Fruit fly (Drosophila melanogaster) whole organism, embryonic: Measurements from ENCODE around the gene CG13893.
A peak's percentile ranks its signal among the peaks of the same experiment; 100 is the strongest.

Source experiments
- Abd-B ChIP-seq: fragments of 200-800 bp; sonication (Bioruptor generic); optimal IDR thresholded peaks from 2 replicates; lab custom pipeline; 2018; ENCODE audit warnings: missing biosample characterization, mild to moderate bottlenecking, missing genetic modification characterization, moderate library complexity
- Adf1 ChIP-seq: fragments of 200-800 bp; sonication (Bioruptor generic); IDR thresholded peaks from 2 replicates; pipeline ENCODE4 v1.3.6; 2022; ENCODE audit warnings: missing biosample characterization, missing genetic modification characterization
- CG1024 ChIP-seq: fragments of 200-800 bp; sonication (Bioruptor generic); IDR thresholded peaks from 2 replicates; pipeline ENCODE4 v1.3.6; 2022; ENCODE audit warnings: missing biosample characterization, missing genetic modification characterization
- CG11696 ChIP-seq: fragments of 200-800 bp; sonication (Bioruptor generic); IDR thresholded peaks from 2 replicates; pipeline ENCODE4 v1.3.6; 2022; ENCODE audit warnings: missing biosample characterization, missing genetic modification characterization
- CG12299 ChIP-seq: fragments of 200-800 bp; sonication (Bioruptor generic); optimal IDR thresholded peaks from 2 replicates; lab custom pipeline; 2018; ENCODE audit warnings: missing biosample characterization, mild to moderate bottlenecking, missing genetic modification characterization
- CG1529 ChIP-seq: fragments of 200-800 bp; sonication (Bioruptor generic); optimal IDR thresholded peaks from 3 replicates; lab custom pipeline; 2018; ENCODE audit warnings: missing biosample characterization, missing genetic modification characterization
- CG17361 ChIP-seq: fragments of 200-800 bp; sonication (Bioruptor generic); IDR thresholded peaks from 3 replicates; pipeline ENCODE4 v1.3.6; 2022; ENCODE audit warnings: missing biosample characterization, missing genetic modification characterization
- CG17802 ChIP-seq: fragments of 200-800 bp; sonication (Bioruptor generic); optimal IDR thresholded peaks from 2 replicates; lab custom pipeline; 2018; ENCODE audit warnings: missing biosample characterization, mild to moderate bottlenecking, missing genetic modification characterization, moderate library complexity
- CG18011 ChIP-seq: fragments of 200-800 bp; sonication (Bioruptor generic); optimal IDR thresholded peaks from 2 replicates; lab custom pipeline; 2017; ENCODE audit warnings: missing biosample characterization, missing genetic modification characterization, mild to moderate bottlenecking, moderate library complexity, missing genotype
- CG32772 ChIP-seq: fragments of 200-800 bp; sonication (Bioruptor generic); IDR thresholded peaks from 2 replicates; pipeline ENCODE4 v1.3.6; 2022; ENCODE audit warnings: missing biosample characterization, missing genetic modification characterization
- CG33557 ChIP-seq: fragments of 200-800 bp; sonication (Bioruptor generic); optimal IDR thresholded peaks from 2 replicates; lab custom pipeline; 2019; ENCODE audit warnings: missing biosample characterization, mild to moderate bottlenecking, missing genetic modification characterization, moderate library complexity
- CG3847 ChIP-seq: fragments of 200-800 bp; sonication (Bioruptor generic); IDR thresholded peaks from 2 replicates; pipeline ENCODE4 v1.3.6; 2022; ENCODE audit warnings: missing biosample characterization, missing genetic modification characterization
- CG3995 ChIP-seq: fragments of 200-800 bp; sonication (Bioruptor generic); optimal IDR thresholded peaks from 3 replicates; lab custom pipeline; 2016; ENCODE audit warnings: missing biosample characterization, missing genetic modification characterization
- CG4730 ChIP-seq: fragments of 200-800 bp; sonication (Bioruptor generic); IDR thresholded peaks from 2 replicates; pipeline ENCODE4 v1.3.6; 2022; ENCODE audit warnings: missing biosample characterization, missing genetic modification characterization
- CG4820 ChIP-seq: fragments of 200-800 bp; sonication (Bioruptor generic); optimal IDR thresholded peaks from 3 replicates; lab custom pipeline; 2016; ENCODE audit warnings: missing biosample characterization, missing genetic modification characterization
- CG4854 ChIP-seq: fragments of 200-800 bp; sonication (Bioruptor generic); optimal IDR thresholded peaks from 2 replicates; lab custom pipeline; 2016; ENCODE audit warnings: missing biosample characterization, missing genetic modification characterization, inconsistent platforms
- CG5245 ChIP-seq: fragments of 200-800 bp; sonication (Bioruptor generic); optimal IDR thresholded peaks from 3 replicates; lab custom pipeline; 2016; ENCODE audit warnings: missing biosample characterization, missing genetic modification characterization
- CG6683 ChIP-seq: fragments of 200-800 bp; sonication (Bioruptor generic); optimal IDR thresholded peaks from 2 replicates; lab custom pipeline; 2017; ENCODE audit warnings: missing biosample characterization, mild to moderate bottlenecking, missing genetic modification characterization, missing genetic modification reagents
- CG6791 ChIP-seq: fragments of 200-800 bp; sonication (Bioruptor generic); IDR thresholded peaks from 3 replicates; pipeline ENCODE4 v1.3.6; 2022; ENCODE audit warnings: missing biosample characterization, missing genetic modification characterization; ENCODE audit not compliant: partially characterized antibody
- CG7372 ChIP-seq: fragments of 200-800 bp; sonication (Bioruptor generic); IDR thresholded peaks from 2 replicates; pipeline ENCODE4 v1.3.6; 2022; ENCODE audit warnings: missing biosample characterization, missing genetic modification characterization
- CG8290 ChIP-seq, 3 experiments: fragments of 200-800 bp; sonication (Bioruptor generic); optimal IDR thresholded peaks; 2 replicates each; lab custom pipeline; 2016 to 2019; ENCODE audit warnings: missing biosample characterization in 3 of 3, missing genetic modification characterization in 3 of 3, mild to moderate bottlenecking in 2 of 3, moderate library complexity in 1 of 3
- CG9215 ChIP-seq: fragments of 200-800 bp; sonication (Bioruptor generic); IDR thresholded peaks from 2 replicates; pipeline ENCODE4 v1.3.6; 2022; ENCODE audit warnings: missing biosample characterization, missing genetic modification characterization
- Camta ChIP-seq: fragments of 200-800 bp; sonication (Bioruptor generic); optimal IDR thresholded peaks from 2 replicates; lab custom pipeline; 2016; ENCODE audit warnings: missing biosample characterization, missing genetic modification characterization
- Eip74EF ChIP-seq, 2 experiments: fragments of 200-800 bp in 1 of 2; fragments of >200 bp in 1 of 2; sonication (Bioruptor generic) in 1 of 2; optimal IDR thresholded peaks; 2 replicates each; lab custom pipeline; 2017 to 2019; ENCODE audit warnings: missing biosample characterization in 2 of 2, missing genetic modification characterization in 2 of 2, mild to moderate bottlenecking in 1 of 2, moderate library complexity in 1 of 2
- Elba2 ChIP-seq: fragments of 200-800 bp; sonication (Bioruptor generic); optimal IDR thresholded peaks from 3 replicates; lab custom pipeline; 2016; ENCODE audit warnings: missing biosample characterization, missing genetic modification characterization
- H15 ChIP-seq: fragments of 200-800 bp; sonication (Bioruptor generic); IDR thresholded peaks from 3 replicates; pipeline ENCODE4 v1.3.6; 2022; ENCODE audit warnings: missing biosample characterization, missing genetic modification characterization
- Hr3 ChIP-seq: fragments of 200-800 bp; sonication (Bioruptor generic); optimal IDR thresholded peaks from 3 replicates; lab custom pipeline; 2016; ENCODE audit warnings: missing biosample characterization, missing genetic modification characterization
- MTF-1 ChIP-seq: fragments of 200-800 bp; sonication (Bioruptor generic); optimal IDR thresholded peaks from 2 replicates; lab custom pipeline; 2018; ENCODE audit warnings: missing biosample characterization, mild to moderate bottlenecking, missing genetic modification characterization, borderline replicate concordance
- Meics ChIP-seq: fragments of 200-800 bp; sonication (Bioruptor generic); optimal IDR thresholded peaks from 2 replicates; lab custom pipeline; 2017; ENCODE audit warnings: missing biosample characterization, mild to moderate bottlenecking, missing genetic modification characterization
- NK7.1 ChIP-seq: fragments of 200-800 bp; sonication (Bioruptor generic); optimal IDR thresholded peaks from 3 replicates; lab custom pipeline; 2016; ENCODE audit warnings: missing biosample characterization, missing genetic modification characterization
- Oli ChIP-seq: fragments of 200-800 bp; sonication (Bioruptor generic); optimal IDR thresholded peaks from 2 replicates; lab custom pipeline; 2018; ENCODE audit warnings: missing biosample characterization, mild to moderate bottlenecking, missing genetic modification characterization, moderate library complexity
- Ptx1 ChIP-seq: fragments of 200-800 bp; sonication (Bioruptor generic); IDR thresholded peaks from 2 replicates; pipeline ENCODE4 v1.3.6; 2022; ENCODE audit warnings: missing biosample characterization, missing genetic modification characterization
- Xbp1 ChIP-seq: fragments of 200-800 bp; sonication (Bioruptor generic); optimal IDR thresholded peaks from 3 replicates; lab custom pipeline; 2016; ENCODE audit warnings: missing biosample characterization, mild to moderate bottlenecking, missing genetic modification characterization
- al ChIP-seq: fragments of 200-800 bp; sonication (Bioruptor generic); IDR thresholded peaks from 2 replicates; pipeline ENCODE4 v1.3.6; 2022; ENCODE audit warnings: missing biosample characterization, missing genetic modification characterization
- cad ChIP-seq: fragments of >200 bp; optimal IDR thresholded peaks from 2 replicates; lab custom pipeline; 2017; ENCODE audit warnings: missing biosample characterization, missing genetic modification characterization
- cas ChIP-seq: fragments of 200-800 bp; sonication (Bioruptor generic); IDR thresholded peaks from 2 replicates; pipeline ENCODE4 v1.3.6; 2022; ENCODE audit warnings: missing biosample characterization, missing genetic modification characterization
- cato ChIP-seq: fragments of 200-800 bp; sonication (Bioruptor generic); optimal IDR thresholded peaks from 2 replicates; lab custom pipeline; 2016; ENCODE audit warnings: missing biosample characterization, missing genetic modification characterization, borderline replicate concordance
- caup ChIP-seq: fragments of 200-800 bp; sonication (Bioruptor generic); optimal IDR thresholded peaks from 3 replicates; lab custom pipeline; 2017; ENCODE audit warnings: missing biosample characterization, mild to moderate bottlenecking, missing genetic modification characterization, moderate library complexity; ENCODE audit not compliant: severe bottlenecking
- dati ChIP-seq: fragments of 200-800 bp; sonication (Bioruptor generic); IDR thresholded peaks from 2 replicates; pipeline ENCODE4 v1.3.6; 2022; ENCODE audit warnings: missing biosample characterization, missing genetic modification characterization
- esg ChIP-seq: fragments of 200-800 bp; sonication (Bioruptor generic); conservative IDR thresholded peaks from 2 replicates; pipeline ENCODE4 v1.3.6; 2022; ENCODE audit warnings: missing biosample characterization, missing genetic modification characterization
- her ChIP-seq: fragments of 200-800 bp; sonication (Bioruptor generic); optimal IDR thresholded peaks from 2 replicates; lab custom pipeline; 2016; ENCODE audit warnings: missing biosample characterization, missing genetic modification characterization
- lab ChIP-seq: fragments of 200-800 bp; sonication (Bioruptor generic); optimal IDR thresholded peaks from 3 replicates; lab custom pipeline; 2017; ENCODE audit warnings: missing biosample characterization, missing genetic modification characterization, mild to moderate bottlenecking, moderate library complexity, missing genetic modification reagents
- lilli ChIP-seq: fragments of 200-800 bp; sonication (Bioruptor generic); optimal IDR thresholded peaks from 3 replicates; lab custom pipeline; 2016; ENCODE audit warnings: missing biosample characterization, missing genetic modification characterization
- lov ChIP-seq, 2 experiments: fragments of 200-800 bp in 1 of 2; fragments of >200 bp in 1 of 2; sonication (Bioruptor generic) in 1 of 2; IDR thresholded peaks in 1 of 2; optimal IDR thresholded peaks in 1 of 2; 2 replicates in 1 of 2; 3 replicates in 1 of 2; pipeline versions ENCODE4 v1.3.6 to Lab custom; 2017 to 2022; ENCODE audit warnings: missing biosample characterization in 1 of 2, missing genetic modification characterization in 1 of 2
- sima ChIP-seq: fragments of 200-800 bp; sonication (Bioruptor generic); optimal IDR thresholded peaks from 2 replicates; lab custom pipeline; 2016; ENCODE audit warnings: missing biosample characterization, missing genetic modification characterization
- stc ChIP-seq: fragments of 200-800 bp; sonication (Bioruptor generic); IDR thresholded peaks from 2 replicates; pipeline ENCODE4 v1.3.6; 2022; ENCODE audit warnings: missing biosample characterization, missing genetic modification characterization
- stwl ChIP-seq: fragments of 200-800 bp; sonication (Bioruptor generic); optimal IDR thresholded peaks from 3 replicates; lab custom pipeline; 2018; ENCODE audit warnings: missing biosample characterization, mild to moderate bottlenecking, missing genetic modification characterization, moderate library complexity
- toy ChIP-seq: fragments of 200-800 bp; sonication (Bioruptor generic); IDR thresholded peaks from 2 replicates; pipeline ENCODE4 v1.3.6; 2022; ENCODE audit warnings: missing biosample characterization, missing genetic modification characterization
- z ChIP-seq: fragments of 200-800 bp; sonication (Bioruptor generic); IDR thresholded peaks from 3 replicates; pipeline ENCODE4 v1.3.6; 2022; ENCODE audit warnings: missing biosample characterization, missing genetic modification characterization

CG13893 gene

DNA sequence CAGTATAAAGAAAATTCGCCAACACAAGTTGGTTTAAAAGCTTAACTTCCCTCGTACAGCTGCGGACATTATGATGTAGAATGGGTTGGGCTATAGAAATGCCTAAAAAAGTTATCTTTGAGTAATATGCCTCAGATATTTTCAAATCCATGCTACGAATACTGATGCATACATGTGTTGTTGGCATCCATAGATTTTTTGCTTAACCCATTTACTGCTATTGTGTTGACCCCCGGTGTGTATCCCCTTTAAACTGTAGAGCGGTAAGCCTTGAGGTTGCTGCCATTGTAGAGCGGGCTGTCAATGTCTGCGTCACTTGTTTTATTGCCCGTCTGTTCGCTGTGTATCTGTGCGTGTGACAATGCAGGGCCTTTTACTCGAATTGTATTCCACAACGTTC lies 50.9 kb downstream of the CG13893 start (continued):
- TF ChIP-seq NK7.1 (GFP tag; lab: Kevin White, UChicago) (peak; percentile 41), CG33557 (GFP tag; lab: Kevin White, UChicago) (no peak), Hr3 (GFP tag; lab: Kevin White, UChicago) (peak; percentile 47), Eip74EF (GFP tag; optimal IDR thresholded peaks at IDR 0.05; lab: Kevin White, UChicago) (peak in 1 of 2 experiments; percentile 39), Elba2 (GFP tag; lab: Kevin White, UChicago) (no peak), MTF-1 (GFP tag; lab: Kevin White, UChicago) (peak; percentile 49), cato (GFP tag; lab: Kevin White, UChicago) (peak; percentile 21), CG11696 (GFP tag; lab: Robert Waterston, UW) (peak; percentile 92), sima (GFP tag; lab: Kevin White, UChicago) (no peak), Abd-B (GFP tag; lab: Kevin White, UChicago) (peak; percentile 64), cas (GFP tag; lab: Robert Waterston, UW) (0 out of 2 replicates have a peak, but pooled peaks have one; percentile 37), Oli (tag; lab: Kevin White, UChicago) (peak; percentile 82), H15 (GFP tag; lab: Robert Waterston, UW) (peak; percentile 73; the same call in 2 of the 3 replicates), CG4730 (GFP tag; lab: Robert Waterston, UW) (peak; percentile 60), CG3995 (peak; percentile 14), CG1024 (GFP tag; lab: Robert Waterston, UW) (0 out of 2 replicates have a peak, but pooled peaks have one; percentile 11), CG17802 (peak; percentile 6), Adf1 (GFP tag; lab: Robert Waterston, UW) (0 out of 2 replicates have a peak, but pooled peaks have one; percentile 8), toy (GFP tag; lab: Robert Waterston, UW) (no peak), dati (GFP tag; lab: Robert Waterston, UW) (no peak), CG9215 (GFP tag; lab: Robert Waterston, UW) (peak; percentile 44; the same call in 1 of the 2 replicates), al (GFP tag; lab: Robert Waterston, UW) (peak; percentile 57), CG17361 (GFP tag; lab: Robert Waterston, UW) (peak; percentile 52; the same call in 2 of the 3 replicates), CG32772 (GFP tag; lab: Robert Waterston, UW) (peak; percentile 65), lab (peak; percentile 91), stc (GFP tag; lab: Robert Waterston, UW) (peak; percentile 76), CG18011 (peak; percentile 33), Ptx1 (GFP tag; lab: Robert Waterston, UW) (peak; percentile 82), Camta (GFP tag; lab: Kevin White, UChicago) (peak; percentile 60), lilli (GFP tag; lab: Kevin White, UChicago) (peak; percentile 80), CG3847 (GFP tag; lab: Robert Waterston, UW) (peak; percentile 64), CG6791 (no peak), stwl (tag; lab: Kevin White, UChicago) (no peak), caup (peak; percentile 80), Meics (GFP tag; lab: Kevin White, UChicago) (peak; percentile 74), CG1529 (GFP tag; lab: Kevin White, UChicago) (no peak), Xbp1 (GFP tag; lab: Kevin White, UChicago) (peak; percentile 71), her (GFP tag; lab: Kevin White, UChicago) (peak; percentile 80), esg (GFP tag; lab: Robert Waterston, UW) (peak; percentile 72), CG8290 (GFP tag; optimal IDR thresholded peaks at IDR 0.05; lab: Kevin White, UChicago) (no peak), CG8290 (tag; optimal IDR thresholded peaks at IDR 0.05; lab: Kevin White, UChicago) (peak in 1 of 2 experiments; percentile 96), cad (GFP tag; lab: Kevin White, UChicago) (no peak), CG4820 (peak; percentile 49), z (GFP tag; lab: Robert Waterston, UW) (no peak), CG12299 (tag; lab: Kevin White, UChicago) (peak; percentile 34), CG7372 (GFP tag; lab: Robert Waterston, UW) (peak; percentile 45; the same call in 1 of the 2 replicates), lov (optimal IDR thresholded peaks at IDR 0.05; lab: Kevin White, UChicago) (no peak), lov (GFP tag; IDR thresholded peaks at IDR 0.05; lab: Robert Waterston, UW) (0 out of 3 replicates have a peak, but pooled peaks have one; percentile 29), CG6683 (peak; percentile 42), CG4854 (peak; percentile 43), CG5245 (GFP tag; lab: Kevin White, UChicago) (peak; percentile 65)
